5 worm cellular contexts compared by ENCODE assay signal in genomic region chrV:9343629-9344624, ce11.
A peak's percentile ranks its signal among the peaks of the same experiment; 100 is the strongest.
TF ChIP-seq lines count a peak whose summit lies in the region.

Gene tos-1 (minus strand): TSS chrV:9344203.

TF ChIP-seq in whole organism, L1 larva, 84 proteins besides CTCF, POLR2A, EP300 and RAD21 (continues in another document):
- no peak for TF ChIP-seq pqm-1 (tag; optimal IDR thresholded peaks at IDR 0.05; lab: Kevin White, UChicago)
- peak; percentile 73 to 95 (median 94) for TF ChIP-seq ceh-82 (tag; optimal IDR thresholded peaks at IDR 0.05; lab: Kevin White, UChicago)
- TF ChIP-seq nhr-90 (tag; optimal IDR thresholded peaks at IDR 0.05; lab: Kevin White, UChicago; ENCODE audit: poor library complexity) = peak; percentile 99
- peak; percentile 97 for TF ChIP-seq sox-4 (tag; optimal IDR thresholded peaks at IDR 0.05; lab: Kevin White, UChicago)
- TF ChIP-seq hlh-4 (tag; optimal IDR thresholded peaks at IDR 0.05; lab: Kevin White, UChicago) = peak; percentile 73
- TF ChIP-seq nhr-19 (GFP tag; conservative IDR thresholded peaks at IDR 0.05; lab: Robert Waterston, UW) = peak; percentile 98
- peak; percentile 66 for TF ChIP-seq lin-15B (tag; optimal IDR thresholded peaks at IDR 0.05; lab: Kevin White, UChicago)
- no peak for TF ChIP-seq tlp-1 (tag; optimal IDR thresholded peaks at IDR 0.05; lab: Kevin White, UChicago)
- peak; percentile 90 for TF ChIP-seq aha-1 (tag; optimal IDR thresholded peaks at IDR 0.05; lab: Kevin White, UChicago)
- peak; percentile 85 for TF ChIP-seq nhr-76 (tag; optimal IDR thresholded peaks at IDR 0.05; lab: Kevin White, UChicago)
- TF ChIP-seq lin-39 (tag; optimal IDR thresholded peaks at IDR 0.05; lab: Kevin White, UChicago) = peak; percentile 86
- peak; percentile 35 for TF ChIP-seq ceh-90 (tag; optimal IDR thresholded peaks at IDR 0.05; lab: Kevin White, UChicago)
- TF ChIP-seq unc-30 (tag; optimal IDR thresholded peaks at IDR 0.05; lab: Kevin White, UChicago) = no peak
- peak; percentile 99 for TF ChIP-seq tbx-2 (tag; optimal IDR thresholded peaks at IDR 0.05; lab: Kevin White, UChicago)
- TF ChIP-seq unc-62 (GFP tag; optimal IDR thresholded peaks at IDR 0.05; lab: Kevin White, UChicago) = peak; percentile 90
- TF ChIP-seq C16A3.4 (tag; optimal IDR thresholded peaks at IDR 0.05; lab: Kevin White, UChicago) = peak; percentile 97
- peak; percentile 94 for TF ChIP-seq ceh-8 (GFP tag; optimal IDR thresholded peaks at IDR 0.05; lab: Kevin White, UChicago)
- peak; percentile 98 for TF ChIP-seq irx-1 (tag; optimal IDR thresholded peaks at IDR 0.05; lab: Kevin White, UChicago)

TF ChIP-seq in whole organism, L3 larva, 47 proteins besides CTCF, POLR2A, EP300 and RAD21 (continues in another document):
- TF ChIP-seq sea-2 (GFP tag; optimal IDR thresholded peaks at IDR 0.05; lab: Kevin White, UChicago) (peak; percentile 90), R02D3.7 (tag; optimal IDR thresholded peaks at IDR 0.05; lab: Kevin White, UChicago) (peak; percentile 93), lin-39 (tag; optimal IDR thresholded peaks at IDR 0.05; lab: Kevin White, UChicago) (peak; percentile 90), eor-1 (tag; optimal IDR thresholded peaks at IDR 0.05; lab: Kevin White, UChicago) (peak; percentile 90 to 100), lsy-12 (tag; optimal IDR thresholded peaks at IDR 0.05; lab: Kevin White, UChicago) (peak; percentile 99), nhr-25 (tag; optimal IDR thresholded peaks at IDR 0.05; lab: Kevin White, UChicago) (peak; percentile 99), unc-62 (GFP tag; optimal IDR thresholded peaks at IDR 0.05; lab: Kevin White, UChicago) (peak; percentile 73), ceh-16 (tag; optimal IDR thresholded peaks at IDR 0.05; lab: Kevin White, UChicago) (no peak), egl-27 (tag; optimal IDR thresholded peaks at IDR 0.05; lab: Kevin White, UChicago) (peak; percentile 75), mdl-1 (tag; optimal IDR thresholded peaks at IDR 0.05; lab: Kevin White, UChicago) (peak; percentile 97), nhr-23 (tag; optimal IDR thresholded peaks at IDR 0.05; lab: Kevin White, UChicago) (peak; percentile 97), tbx-2 (tag; optimal IDR thresholded peaks at IDR 0.05; lab: Kevin White, UChicago) (peak; percentile 94), ztf-11 (tag; optimal IDR thresholded peaks at IDR 0.05; lab: Kevin White, UChicago) (peak; percentile 7), nhr-11 (tag; optimal IDR thresholded peaks at IDR 0.05; lab: Kevin White, UChicago) (peak; percentile 97), pha-4 (tag; optimal IDR thresholded peaks at IDR 0.05; lab: Kevin White, UChicago) (peak; percentile 98), ceh-28 (tag; optimal IDR thresholded peaks at IDR 0.05; lab: Kevin White, UChicago) (peak; percentile 95), pqm-1 (tag; optimal IDR thresholded peaks at IDR 0.05; lab: Kevin White, UChicago) (peak; percentile 76), elt-3 (tag; optimal IDR thresholded peaks at IDR 0.05; lab: Kevin White, UChicago) (peak; percentile 22 to 95 (median 91)), nfya-1 (tag; optimal IDR thresholded peaks at IDR 0.05; lab: Kevin White, UChicago; ENCODE audit: insufficient read depth) (peak; percentile 90)

TF ChIP-seq in whole organism, early embryonic, 17 proteins besides CTCF, POLR2A, EP300 and RAD21:
- peak; percentile 57 for TF ChIP-seq hnd-1 (tag; optimal IDR thresholded peaks at IDR 0.05; lab: Kevin White, UChicago)
- TF ChIP-seq ama-1 (optimal IDR thresholded peaks at IDR 0.05; lab: Kevin White, UChicago) = peak; percentile 99
- peak; percentile 54 for TF ChIP-seq ets-7 (tag; optimal IDR thresholded peaks at IDR 0.05; lab: Kevin White, UChicago)
- peak; percentile 66 for TF ChIP-seq hmbx-1 (tag; optimal IDR thresholded peaks at IDR 0.05; lab: Kevin White, UChicago)
- peak; percentile 70 for TF ChIP-seq ceh-36 (tag; optimal IDR thresholded peaks at IDR 0.05; lab: Kevin White, UChicago)
- TF ChIP-seq tra-4 (tag; optimal IDR thresholded peaks at IDR 0.05; lab: Kevin White, UChicago) = peak; percentile 52
- peak; percentile 70 for TF ChIP-seq aly-1 (tag; optimal IDR thresholded peaks at IDR 0.05; lab: Kevin White, UChicago)
- peak; percentile 86 for TF ChIP-seq hmg-4 (GFP tag; optimal IDR thresholded peaks at IDR 0.05; lab: Kevin White, UChicago)
- TF ChIP-seq flt-1 (GFP tag; IDR thresholded peaks at IDR 0.05; lab: Robert Waterston, UW) = peak; percentile 64
- TF ChIP-seq F13C5.2 (tag; optimal IDR thresholded peaks at IDR 0.05; lab: Kevin White, UChicago) = peak; percentile 98
- TF ChIP-seq tbx-37 (GFP tag; conservative IDR thresholded peaks at IDR 0.05; lab: Robert Waterston, UW) = no peak
- TF ChIP-seq B0310.2 (tag; optimal IDR thresholded peaks at IDR 0.05; lab: Kevin White, UChicago) = peak; percentile 62
- TF ChIP-seq pes-1 (GFP tag; IDR thresholded peaks at IDR 0.05; lab: Robert Waterston, UW) = peak; percentile 68
- TF ChIP-seq sea-1 (GFP tag; conservative IDR thresholded peaks at IDR 0.05; lab: Robert Waterston, UW) = peak; percentile 62; the same call in 1 of the 2 replicates
- 0 out of 2 replicates have a peak, but pooled peaks have one; percentile 45 for TF ChIP-seq scrt-1 (GFP tag; IDR thresholded peaks at IDR 0.05; lab: Robert Waterston, UW)
- peak; percentile 62 for TF ChIP-seq tbx-11 (GFP tag; IDR thresholded peaks at IDR 0.05; lab: Robert Waterston, UW)
- peak; percentile 38 for TF ChIP-seq ceh-13 (GFP tag; optimal IDR thresholded peaks at IDR 0.05; lab: Kevin White, UChicago)

TF ChIP-seq in whole organism, midembryonic, 9 proteins besides CTCF, POLR2A, EP300 and RAD21:
- TF ChIP-seq ref-1 (GFP tag; conservative IDR thresholded peaks at IDR 0.05; lab: Robert Waterston, UW) = peak; percentile 86; the same call in 1 of the 2 replicates
- TF ChIP-seq ztf-23 (GFP tag; IDR thresholded peaks at IDR 0.05; lab: Robert Waterston, UW) = peak; percentile 87
- TF ChIP-seq flt-1 (GFP tag; IDR thresholded peaks at IDR 0.05; lab: Robert Waterston, UW) = peak; percentile 90
- 0 out of 2 replicates have a peak, but pooled peaks have one; percentile 15 for TF ChIP-seq T22C8.4 (GFP tag; IDR thresholded peaks at IDR 0.05; lab: Robert Waterston, UW)
- no peak; the same call in 1 of the 2 replicates for TF ChIP-seq tab-1 (GFP tag; IDR thresholded peaks at IDR 0.05; lab: Robert Waterston, UW)
- peak; percentile 100 for TF ChIP-seq cog-1 (tag; optimal IDR thresholded peaks at IDR 0.05; lab: Kevin White, UChicago)
- no peak for TF ChIP-seq med-1 (GFP tag; optimal IDR thresholded peaks at IDR 0.05; lab: Kevin White, UChicago; ENCODE audit: insufficient read depth)
- peak; percentile 77 for TF ChIP-seq ztf-29 (GFP tag; IDR thresholded peaks at IDR 0.05; lab: Robert Waterston, UW)
- 0 out of 2 replicates have a peak, but pooled peaks have one; percentile 14 for TF ChIP-seq klf-2 (GFP tag; conservative IDR thresholded peaks at IDR 0.05; lab: Robert Waterston, UW)

TF ChIP-seq in whole organism, young adult, 124 proteins besides CTCF, POLR2A, EP300 and RAD21 (continues in another document):
- TF ChIP-seq him-1 (tag; optimal IDR thresholded peaks at IDR 0.05; lab: Kevin White, UChicago) (no peak), F23B12.7 (tag; optimal IDR thresholded peaks at IDR 0.05; lab: Kevin White, UChicago; ENCODE audit: insufficient read depth) (peak; percentile 91), mes-4 (tag; optimal IDR thresholded peaks at IDR 0.05; lab: Kevin White, UChicago) (no peak), atf-7 (tag; optimal IDR thresholded peaks at IDR 0.05; lab: Kevin White, UChicago) (peak; percentile 99), dpl-1 (GFP tag; optimal IDR thresholded peaks at IDR 0.05; lab: Kevin White, UChicago) (peak; percentile 44), Y56A3A.18 (GFP tag; IDR thresholded peaks at IDR 0.05; lab: Robert Waterston, UW) (peak; percentile 16; the same call in 1 of the 2 replicates), F57C9.4 (tag; optimal IDR thresholded peaks at IDR 0.05; lab: Kevin White, UChicago) (peak; percentile 84), aptf-3 (GFP tag; IDR thresholded peaks at IDR 0.05; lab: Robert Waterston, UW) (no peak), ceh-100 (GFP tag; IDR thresholded peaks at IDR 0.05; lab: Robert Waterston, UW) (peak; percentile 66), Y67H2A.10 (GFP tag; conservative IDR thresholded peaks at IDR 0.05; lab: Robert Waterston, UW) (peak; percentile 98), aptf-2 (GFP tag; conservative IDR thresholded peaks at IDR 0.05; lab: Robert Waterston, UW) (0 out of 2 replicates have a peak, but pooled peaks have one; percentile 42), somi-1 (GFP tag; optimal IDR thresholded peaks at IDR 0.05; lab: Kevin White, UChicago) (peak; percentile 98), snpc-4 (GFP tag; optimal IDR thresholded peaks at IDR 0.05; lab: Kevin White, UChicago) (peak; percentile 27), snpc-4 (tag; optimal IDR thresholded peaks at IDR 0.05; lab: Kevin White, UChicago) (peak; percentile 70 to 87 (median 80)), B0261.1 (tag; optimal IDR thresholded peaks at IDR 0.05; lab: Kevin White, UChicago) (peak; percentile 43), F39B2.1 (GFP tag; IDR thresholded peaks at IDR 0.05; lab: Robert Waterston, UW) (no peak), pbrm-1 (GFP tag; IDR thresholded peaks at IDR 0.05; lab: Robert Waterston, UW) (peak; percentile 98), tlf-1 (GFP tag; optimal IDR thresholded peaks at IDR 0.05; lab: Kevin White, UChicago) (peak; percentile 96), T07F8.4 (tag; optimal IDR thresholded peaks at IDR 0.05; lab: Kevin White, UChicago) (peak; percentile 21), bed-2 (GFP tag; IDR thresholded peaks at IDR 0.05; lab: Robert Waterston, UW) (no peak), ceh-40 (GFP tag; IDR thresholded peaks at IDR 0.05; lab: Robert Waterston, UW) (no peak), F52B5.7 (tag; optimal IDR thresholded peaks at IDR 0.05; lab: Kevin White, UChicago) (peak; percentile 81), zfh-2 (GFP tag; conservative IDR thresholded peaks at IDR 0.05; lab: Robert Waterston, UW) (no peak; the same call in 1 of the 2 replicates), C06A6.2 (GFP tag; conservative IDR thresholded peaks at IDR 0.05; lab: Robert Waterston, UW) (peak; percentile 95), nfya-2 (GFP tag; IDR thresholded peaks at IDR 0.05; lab: Robert Waterston, UW) (no peak), sdz-38 (tag; optimal IDR thresholded peaks at IDR 0.05; lab: Kevin White, UChicago) (no peak), gei-17 (GFP tag; optimal IDR thresholded peaks at IDR 0.05; lab: Kevin White, UChicago) (peak; percentile 89), let-526 (GFP tag; IDR thresholded peaks at IDR 0.05; lab: Robert Waterston, UW) (peak; percentile 91), lin-35 (GFP tag; optimal IDR thresholded peaks at IDR 0.05; lab: Kevin White, UChicago) (peak in 2 of 3 experiments; percentile 80 to 85), chd-7 (tag; optimal IDR thresholded peaks at IDR 0.05; lab: Kevin White, UChicago) (peak; percentile 98), lag-1 (GFP tag; IDR thresholded peaks at IDR 0.05; lab: Robert Waterston, UW) (no peak), ztf-22 (GFP tag; optimal IDR thresholded peaks at IDR 0.05; lab: Kevin White, UChicago) (peak; percentile 93), ets-4 (GFP tag; optimal IDR thresholded peaks at IDR 0.05; lab: Kevin White, UChicago) (peak; percentile 29), bed-1 (GFP tag; IDR thresholded peaks at IDR 0.05; lab: Robert Waterston, UW) (no peak)

Comparison
In these comparisons a context has a peak if more than half of its experiments do, and no peak if none do; other contexts are left out.
1. Of the 8 proteins assayed by ChIP-seq in both whole organism, young adult and whole organism, L1 larva: peak only in whole organism, young adult: none; only in whole organism, L1 larva: none; in both: dpl-1, efl-1, lin-35, nhr-90, snpc-4, unc-130 and 1 more; in neither: 0; mixed calls (peak in some experiments, not most) for 1.